Fruit fly (Drosophila melanogaster): ENCODE results near the gene IP3K2.

The IP3K2 gene

DNA sequence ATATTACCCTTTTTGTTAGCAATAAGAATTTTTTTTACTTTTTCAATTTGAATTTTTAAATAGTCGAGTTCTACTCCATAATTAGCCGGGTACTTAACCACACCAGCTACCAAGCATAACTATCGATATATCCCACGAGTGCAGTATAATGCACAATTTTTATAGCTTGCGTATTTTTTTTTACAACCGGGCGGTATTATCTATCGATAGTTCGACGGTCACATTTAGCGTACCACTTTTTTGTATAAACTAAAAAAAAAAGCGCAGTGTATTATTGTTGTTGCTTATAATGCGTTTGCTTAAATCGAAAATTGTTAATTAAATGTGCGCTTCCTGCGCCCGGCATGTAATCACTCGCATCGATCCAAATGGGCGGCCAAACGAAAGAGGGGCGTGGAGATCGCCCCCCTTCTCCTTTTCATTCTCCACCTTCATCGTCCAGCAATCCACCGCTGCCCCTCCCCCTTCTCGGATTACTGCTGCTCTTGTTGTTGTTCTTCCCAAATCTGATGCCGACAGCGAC, 15.5 kb upstream of the IP3K2 start, which contains the start of gene Remo (continued):
- peak; percentile 66 for TF ChIP-seq Dll (GFP tag; IDR thresholded peaks at IDR 0.05; ENCODE audit: partially characterized antibody)
- no peak for TF ChIP-seq CG14441 (GFP tag; IDR thresholded peaks at IDR 0.05)
- TF ChIP-seq CG3726 (GFP tag; IDR thresholded peaks at IDR 0.05): no peak
- no peak for TF ChIP-seq Sox100B (GFP tag; optimal IDR thresholded peaks at IDR 0.05)
- TF ChIP-seq sens-2 (GFP tag; IDR thresholded peaks at IDR 0.05): no peak
- no peak for TF ChIP-seq H2.0 (GFP tag; IDR thresholded peaks at IDR 0.05)
- peak; percentile 84 for TF ChIP-seq amos (GFP tag; IDR thresholded peaks at IDR 0.05; ENCODE audit: partially characterized antibody)
- TF ChIP-seq jumu (GFP tag; optimal IDR thresholded peaks at IDR 0.05): no peak
- TF ChIP-seq Mes4 (GFP tag; optimal IDR thresholded peaks at IDR 0.05): no peak
- TF ChIP-seq Gsc (GFP tag; IDR thresholded peaks at IDR 0.05): no peak
- TF ChIP-seq nom (GFP tag; optimal IDR thresholded peaks at IDR 0.05): peak; percentile 61
- TF ChIP-seq CG4424 (GFP tag; optimal IDR thresholded peaks at IDR 0.05): no peak
- no peak for TF ChIP-seq NFAT (GFP tag; IDR thresholded peaks at IDR 0.05)
- no peak for TF ChIP-seq sob (GFP tag; IDR thresholded peaks at IDR 0.05)
- no peak for TF ChIP-seq Rx (GFP tag; IDR thresholded peaks at IDR 0.05)
- TF ChIP-seq CG5245 (GFP tag; optimal IDR thresholded peaks at IDR 0.05): no peak
- no peak for TF ChIP-seq en (GFP tag; optimal IDR thresholded peaks at IDR 0.05)
- no peak for TF ChIP-seq E2f1 (GFP tag; IDR thresholded peaks at IDR 0.05)
- TF ChIP-seq CG13894 (tag; optimal IDR thresholded peaks at IDR 0.05): peak; percentile 51
- TF ChIP-seq cg (GFP tag; optimal IDR thresholded peaks at IDR 0.05): no peak
- TF ChIP-seq gcm (GFP tag; optimal IDR thresholded peaks at IDR 0.05): no peak
- TF ChIP-seq gfzf (GFP tag; optimal IDR thresholded peaks at IDR 0.05): peak; percentile 95
- no peak for TF ChIP-seq CG1024 (GFP tag; IDR thresholded peaks at IDR 0.05)
- TF ChIP-seq CG32772 (GFP tag; IDR thresholded peaks at IDR 0.05): no peak
- no peak for TF ChIP-seq abd-A (tag; optimal IDR thresholded peaks at IDR 0.05)
- no peak for TF ChIP-seq fd96Cb (tag; optimal IDR thresholded peaks at IDR 0.05)
- TF ChIP-seq ewg (GFP tag; optimal IDR thresholded peaks at IDR 0.05): peak; percentile 39
- TF ChIP-seq CG7745 (tag; optimal IDR thresholded peaks at IDR 0.05): no peak
- TF ChIP-seq sens (GFP tag): no peak
- TF ChIP-seq CG9797 (GFP tag; optimal IDR thresholded peaks at IDR 0.05): peak; percentile 78
- peak; percentile 4 for TF ChIP-seq HmgD (GFP tag; optimal IDR thresholded peaks at IDR 0.05)
- TF ChIP-seq Nf-YB (GFP tag; optimal IDR thresholded peaks at IDR 0.05): no peak
- no peak for TF ChIP-seq Hsf (GFP tag; optimal IDR thresholded peaks at IDR 0.05)
- TF ChIP-seq CG13296 (GFP tag; optimal IDR thresholded peaks at IDR 0.05): no peak
- TF ChIP-seq lab (GFP tag; optimal IDR thresholded peaks at IDR 0.05): no peak
- no peak for TF ChIP-seq lilli (GFP tag; optimal IDR thresholded peaks at IDR 0.05)
- TF ChIP-seq CG34224 (GFP tag; IDR thresholded peaks at IDR 0.05; ENCODE audit: partially characterized antibody): peak; percentile 50
- no peak for TF ChIP-seq ara (GFP tag; IDR thresholded peaks at IDR 0.05)
- TF ChIP-seq chinmo (GFP tag; IDR thresholded peaks at IDR 0.05; ENCODE audit: partially characterized antibody): peak; percentile 84; the same call in 3 of the 4 replicates
- TF ChIP-seq Fer2 (tag; optimal IDR thresholded peaks at IDR 0.05): no peak
- TF ChIP-seq Dfd (GFP tag; optimal IDR thresholded peaks at IDR 0.05): no peak
- TF ChIP-seq Ada2b (GFP tag; IDR thresholded peaks at IDR 0.05): no peak
- TF ChIP-seq dm (GFP tag; optimal IDR thresholded peaks at IDR 0.05): no peak
- no peak for TF ChIP-seq fu2 (GFP tag; optimal IDR thresholded peaks at IDR 0.05)
- peak; percentile 68 for TF ChIP-seq bbx (GFP tag; IDR thresholded peaks at IDR 0.05; ENCODE audit: partially characterized antibody)
- no peak for TF ChIP-seq CkIIα-i1 (GFP tag; IDR thresholded peaks at IDR 0.05)
- no peak for TF ChIP-seq klu (GFP tag; IDR thresholded peaks at IDR 0.05)
- no peak for TF ChIP-seq gce (GFP tag; IDR thresholded peaks at IDR 0.05)
- no peak for TF ChIP-seq dimm (GFP tag; IDR thresholded peaks at IDR 0.05)
- peak; percentile 79 for TF ChIP-seq Bgb (GFP tag; IDR thresholded peaks at IDR 0.05; ENCODE audit: partially characterized antibody)
- no peak for TF ChIP-seq MTF-1 (GFP tag; optimal IDR thresholded peaks at IDR 0.05; ENCODE audit: borderline replicate concordance)

Data from whole organism, embryonic.